Fruit fly (Drosophila melanogaster): ENCODE data around the gene HGTX.
A peak's percentile ranks its signal among the peaks of the same experiment; 100 is the strongest.

HGTX gene

DNA sequence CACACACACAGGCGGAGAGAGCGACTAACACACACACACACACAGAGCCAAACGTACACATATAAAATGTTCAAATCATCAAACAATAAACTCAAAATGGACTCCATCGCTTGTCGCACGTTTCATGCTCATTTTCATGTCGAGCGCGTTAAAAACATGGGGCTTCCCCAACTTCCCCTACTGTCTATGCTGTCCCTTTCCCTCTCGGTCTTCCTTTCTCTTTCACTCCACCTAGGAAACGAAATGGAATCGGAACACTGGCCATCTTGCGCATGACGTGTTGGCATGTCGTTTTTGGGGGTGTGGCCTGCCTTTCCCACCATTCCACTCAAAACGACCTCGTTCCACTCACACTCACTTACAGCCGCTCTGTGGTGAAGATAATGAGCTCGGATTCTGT lies 20.4 kb downstream of the HGTX start (continued):
- TF ChIP-seq Elba2 (GFP tag; optimal IDR thresholded peaks at IDR 0.05) (no peak), E2f2 (GFP tag; IDR thresholded peaks at IDR 0.05) (no peak), CG6854 (GFP tag; optimal IDR thresholded peaks at IDR 0.05) (no peak), CG6791 (GFP tag; IDR thresholded peaks at IDR 0.05; ENCODE audit: partially characterized antibody) (peak; percentile 42; the same call in 1 of the 3 replicates), NC2β (GFP tag; optimal IDR thresholded peaks at IDR 0.05) (no peak), CG13624 (GFP tag; optimal IDR thresholded peaks at IDR 0.05) (no peak), CG11504 (tag; optimal IDR thresholded peaks at IDR 0.05) (no peak), ERR (GFP tag; optimal IDR thresholded peaks at IDR 0.05) (no peak), CG33557 (GFP tag; optimal IDR thresholded peaks at IDR 0.05) (peak; percentile 11), CG12769 (tag; optimal IDR thresholded peaks at IDR 0.05) (no peak), CG9437 (GFP tag; optimal IDR thresholded peaks at IDR 0.05) (no peak), vvl (GFP tag; IDR thresholded peaks at IDR 0.05) (no peak)

dm6 chr3L:14575974-14576373 lies 23.4 kb downstream of the HGTX start:
- TF ChIP-seq D19A (tag; optimal IDR thresholded peaks at IDR 0.05) (peak; percentile 73), lola (GFP tag; optimal IDR thresholded peaks at IDR 0.05) (peak in 1 of 3 experiments; percentile 35), schlank (tag; optimal IDR thresholded peaks at IDR 0.05) (no peak), dmrt11E (tag; optimal IDR thresholded peaks at IDR 0.05) (peak; percentile 44), D (optimal IDR thresholded peaks at IDR 0.05) (no peak), D (GFP tag; optimal IDR thresholded peaks at IDR 0.05) (peak; percentile 24), Hr51 (GFP tag; optimal IDR thresholded peaks at IDR 0.05) (no peak), zf30C (GFP tag; optimal IDR thresholded peaks at IDR 0.05) (peak; percentile 52), Nf-YB (GFP tag; optimal IDR thresholded peaks at IDR 0.05) (no peak), amos (GFP tag; IDR thresholded peaks at IDR 0.05; ENCODE audit: partially characterized antibody) (no peak), CG15696 (tag; optimal IDR thresholded peaks at IDR 0.05) (peak; percentile 28), sens (GFP tag) (peak; percentile 64), CG10267 (tag; optimal IDR thresholded peaks at IDR 0.05) (peak; percentile 9), CG18262 (tag; optimal IDR thresholded peaks at IDR 0.05) (peak; percentile 27), trem (tag; optimal IDR thresholded peaks at IDR 0.05) (peak; percentile 29), prd (optimal IDR thresholded peaks at IDR 0.05) (no peak), prd (GFP tag; IDR thresholded peaks at IDR 0.05) (0 out of 3 replicates have a peak, but pooled peaks have one; percentile 9), phol (tag; optimal IDR thresholded peaks at IDR 0.05) (peak; percentile 50), CG10959 (GFP tag; IDR thresholded peaks at IDR 0.05) (0 out of 2 replicates have a peak, but pooled peaks have one; percentile 4), Xrp1 (GFP tag; IDR thresholded peaks at IDR 0.05) (0 out of 2 replicates have a peak, but pooled peaks have one; percentile 16)

DNA sequence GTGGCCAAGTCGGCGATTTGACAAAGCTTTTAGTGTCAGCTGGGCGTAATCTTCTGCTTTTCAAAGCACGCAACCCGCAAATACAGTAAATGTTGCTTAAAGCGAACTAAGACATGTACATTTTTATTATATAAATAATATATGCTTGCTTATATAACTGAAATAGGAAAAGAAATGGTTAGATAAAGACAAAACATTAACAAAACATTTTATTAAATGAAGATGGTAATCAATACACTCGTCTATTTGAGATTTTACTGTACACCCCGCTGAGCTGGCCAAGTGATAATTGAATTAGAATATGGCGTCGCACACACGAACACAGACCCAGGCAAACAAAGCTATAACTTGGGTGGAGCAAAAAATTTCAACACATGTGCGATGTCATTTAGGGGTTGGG lies 24.7 kb downstream of the HGTX start:
- TF ChIP-seq sc (optimal IDR thresholded peaks at IDR 0.05) (no peak), sc (GFP tag; optimal IDR thresholded peaks at IDR 0.05) (no peak), Hey (tag; optimal IDR thresholded peaks at IDR 0.05) (no peak), ci (GFP tag; IDR thresholded peaks at IDR 0.05) (no peak; the same call in 2 of the 3 replicates), CG4282 (GFP tag; optimal IDR thresholded peaks at IDR 0.05) (no peak), pnt (GFP tag; optimal IDR thresholded peaks at IDR 0.05) (no peak), seq (GFP tag; IDR thresholded peaks at IDR 0.05) (no peak), nau (GFP tag; optimal IDR thresholded peaks at IDR 0.05) (no peak), ems (GFP tag; optimal IDR thresholded peaks at IDR 0.05) (no peak), crol (GFP tag; IDR thresholded peaks at IDR 0.05) (no peak), CG9817 (tag; optimal IDR thresholded peaks at IDR 0.05) (no peak), CG12942 (GFP tag; optimal IDR thresholded peaks at IDR 0.05) (no peak), CG12744 (GFP tag; optimal IDR thresholded peaks at IDR 0.05) (no peak), Dfd (GFP tag; optimal IDR thresholded peaks at IDR 0.05) (no peak), CG43689 (GFP tag; IDR thresholded peaks at IDR 0.05) (no peak), salm (tag; optimal IDR thresholded peaks at IDR 0.05) (no peak), Bgb (GFP tag; IDR thresholded peaks at IDR 0.05; ENCODE audit: partially characterized antibody) (no peak), CG10431 (GFP tag; optimal IDR thresholded peaks at IDR 0.05) (no peak), en (GFP tag; optimal IDR thresholded peaks at IDR 0.05) (no peak)
